Fruit fly (Drosophila melanogaster) whole organism, embryonic: ENCODE results near the gene CG7264.
A peak's percentile ranks its signal among the peaks of the same experiment; 100 is the strongest.

Source experiments
- Blimp-1 ChIP-seq: fragments of 200-800 bp; sonication (Bioruptor generic); optimal IDR thresholded peaks from 3 replicates; lab custom pipeline; 2018; ENCODE audit warnings: missing biosample characterization, missing genetic modification characterization, mild to moderate bottlenecking, moderate library complexity, missing genetic modification reagents
- CG10431 ChIP-seq: fragments of 200-800 bp; sonication (Bioruptor generic); optimal IDR thresholded peaks from 3 replicates; lab custom pipeline; 2018; ENCODE audit warnings: missing biosample characterization, mild to moderate bottlenecking, missing genetic modification characterization
- CG11560 ChIP-seq: fragments of 200-800 bp; sonication (Bioruptor generic); IDR thresholded peaks from 3 replicates; pipeline ENCODE4 v1.3.6; 2022; ENCODE audit warnings: missing biosample characterization, missing genetic modification characterization
- CG12155 ChIP-seq: fragments of 200-800 bp; sonication (Bioruptor generic); optimal IDR thresholded peaks from 3 replicates; lab custom pipeline; 2016; ENCODE audit warnings: missing biosample characterization, missing genetic modification characterization
- CG15073 ChIP-seq: fragments of 200-800 bp; sonication (Bioruptor generic); optimal IDR thresholded peaks from 2 replicates; lab custom pipeline; 2016; ENCODE audit warnings: missing biosample characterization, missing genetic modification characterization
- CG15479 ChIP-seq: fragments of 200-800 bp; sonication (Bioruptor generic); optimal IDR thresholded peaks from 3 replicates; lab custom pipeline; 2019; ENCODE audit warnings: missing biosample characterization, mild to moderate bottlenecking, missing genetic modification characterization, moderate library complexity
- CG1832 ChIP-seq: fragments of 200-800 bp; sonication (Bioruptor generic); optimal IDR thresholded peaks from 2 replicates; lab custom pipeline; 2017; ENCODE audit warnings: missing biosample characterization, mild to moderate bottlenecking, missing genetic modification characterization, inconsistent platforms
- CG30431 ChIP-seq: fragments of 200-800 bp; sonication (Bioruptor generic); optimal IDR thresholded peaks from 2 replicates; lab custom pipeline; 2017; ENCODE audit warnings: missing biosample characterization, missing genetic modification characterization
- CG3281 ChIP-seq: fragments of 200-800 bp; sonication (Bioruptor generic); optimal IDR thresholded peaks from 3 replicates; lab custom pipeline; 2017; ENCODE audit warnings: missing biosample characterization, mild to moderate bottlenecking, missing genetic modification characterization
- CG3407 ChIP-seq: fragments of 200-800 bp; sonication (Bioruptor generic); optimal IDR thresholded peaks from 2 replicates; lab custom pipeline; 2018; ENCODE audit warnings: missing biosample characterization, mild to moderate bottlenecking, missing genetic modification characterization
- CG4730 ChIP-seq: fragments of 200-800 bp; sonication (Bioruptor generic); IDR thresholded peaks from 2 replicates; pipeline ENCODE4 v1.3.6; 2022; ENCODE audit warnings: missing biosample characterization, missing genetic modification characterization
- CG4820 ChIP-seq: fragments of 200-800 bp; sonication (Bioruptor generic); optimal IDR thresholded peaks from 3 replicates; lab custom pipeline; 2016; ENCODE audit warnings: missing biosample characterization, missing genetic modification characterization
- CG6683 ChIP-seq: fragments of 200-800 bp; sonication (Bioruptor generic); optimal IDR thresholded peaks from 2 replicates; lab custom pipeline; 2017; ENCODE audit warnings: missing biosample characterization, mild to moderate bottlenecking, missing genetic modification characterization, missing genetic modification reagents
- CG7745 ChIP-seq: fragments of 200-800 bp; sonication (Bioruptor generic); optimal IDR thresholded peaks from 2 replicates; lab custom pipeline; 2018; ENCODE audit warnings: missing biosample characterization, mild to moderate bottlenecking, missing genetic modification characterization, moderate library complexity
- CG8089 ChIP-seq: fragments of 200-800 bp; sonication (Bioruptor generic); optimal IDR thresholded peaks from 3 replicates; lab custom pipeline; 2016; ENCODE audit warnings: missing biosample characterization, missing genetic modification characterization
- CG8290 ChIP-seq, 3 experiments: fragments of 200-800 bp; sonication (Bioruptor generic); optimal IDR thresholded peaks; 2 replicates each; lab custom pipeline; 2016 to 2019; ENCODE audit warnings: missing biosample characterization in 3 of 3, missing genetic modification characterization in 3 of 3, mild to moderate bottlenecking in 2 of 3, moderate library complexity in 1 of 3
- CG9437 ChIP-seq: fragments of 200-800 bp; sonication (Bioruptor generic); optimal IDR thresholded peaks from 2 replicates; lab custom pipeline; 2018; ENCODE audit warnings: missing biosample characterization, mild to moderate bottlenecking, missing genetic modification characterization
- Dad ChIP-seq: fragments of 200-800 bp; sonication (Bioruptor generic); optimal IDR thresholded peaks from 3 replicates; lab custom pipeline; 2016; ENCODE audit warnings: missing biosample characterization, missing genetic modification characterization
- Dek ChIP-seq: fragments of 200-800 bp; sonication (Bioruptor generic); optimal IDR thresholded peaks from 3 replicates; lab custom pipeline; 2019; ENCODE audit warnings: missing biosample characterization, mild to moderate bottlenecking, missing genetic modification characterization, moderate library complexity
- Elba2 ChIP-seq: fragments of 200-800 bp; sonication (Bioruptor generic); optimal IDR thresholded peaks from 3 replicates; lab custom pipeline; 2016; ENCODE audit warnings: missing biosample characterization, missing genetic modification characterization
- Fer1 ChIP-seq: fragments of 200-800 bp; sonication (Bioruptor generic); optimal IDR thresholded peaks from 2 replicates; lab custom pipeline; 2017; ENCODE audit warnings: missing biosample characterization, mild to moderate bottlenecking, missing genetic modification characterization
- HLH3B ChIP-seq: fragments of 200-800 bp; sonication (Bioruptor generic); IDR thresholded peaks from 2 replicates; pipeline ENCODE4 v1.3.6; 2022; ENCODE audit warnings: missing biosample characterization, missing genetic modification characterization
- Hand ChIP-seq: fragments of 200-800 bp; sonication (Bioruptor generic); optimal IDR thresholded peaks from 2 replicates; lab custom pipeline; 2017; ENCODE audit warnings: mild to moderate bottlenecking, missing biosample characterization, missing genetic modification reagents, missing genetic modification characterization
- Hr51 ChIP-seq, 2 experiments: fragments of 200-800 bp; sonication (Bioruptor generic); optimal IDR thresholded peaks; 2 replicates in 1 of 2; 3 replicates in 1 of 2; lab custom pipeline; 2016 to 2018; ENCODE audit warnings: missing biosample characterization in 2 of 2, missing genetic modification characterization in 2 of 2, mild to moderate bottlenecking in 1 of 2, moderate library complexity in 1 of 2
- Lpt ChIP-seq: fragments of >200 bp; optimal IDR thresholded peaks from 2 replicates; lab custom pipeline; 2018; ENCODE audit warnings: missing biosample characterization, missing genetic modification characterization
- Mad ChIP-seq: fragments of 200-800 bp; sonication (Bioruptor generic); optimal IDR thresholded peaks from 2 replicates; lab custom pipeline; 2016; ENCODE audit warnings: missing biosample characterization, missing genetic modification characterization
- Mes4 ChIP-seq: fragments of 200-800 bp; sonication (Bioruptor generic); optimal IDR thresholded peaks from 2 replicates; lab custom pipeline; 2016; ENCODE audit warnings: missing biosample characterization, missing genetic modification characterization
- NK7.1 ChIP-seq: fragments of 200-800 bp; sonication (Bioruptor generic); optimal IDR thresholded peaks from 3 replicates; lab custom pipeline; 2016; ENCODE audit warnings: missing biosample characterization, missing genetic modification characterization
- Nf-YC ChIP-seq: fragments of 200-800 bp; optimal IDR thresholded peaks from 3 replicates; lab custom pipeline; 2019; ENCODE audit warnings: missing biosample characterization, mild to moderate bottlenecking, missing genetic modification characterization, moderate library complexity
- Poxn ChIP-seq: fragments of 200-800 bp; sonication (Bioruptor generic); IDR thresholded peaks from 2 replicates; pipeline ENCODE4 v1.3.6; 2022; ENCODE audit warnings: missing biosample characterization, missing genetic modification characterization
- Ptx1 ChIP-seq: fragments of 200-800 bp; sonication (Bioruptor generic); IDR thresholded peaks from 2 replicates; pipeline ENCODE4 v1.3.6; 2022; ENCODE audit warnings: missing biosample characterization, missing genetic modification characterization
- Taf1 ChIP-seq: fragments of 200-800 bp; sonication (Bioruptor generic); IDR thresholded peaks from 2 replicates; pipeline ENCODE4 v1.3.6; 2022; ENCODE audit warnings: missing biosample characterization, missing genetic modification characterization
- Xbp1 ChIP-seq: fragments of 200-800 bp; sonication (Bioruptor generic); optimal IDR thresholded peaks from 3 replicates; lab custom pipeline; 2016; ENCODE audit warnings: missing biosample characterization, mild to moderate bottlenecking, missing genetic modification characterization
- ab ChIP-seq: fragments of 200-800 bp; sonication (Bioruptor generic); optimal IDR thresholded peaks from 2 replicates; lab custom pipeline; 2016; ENCODE audit warnings: missing biosample characterization, missing genetic modification characterization
- ash1 ChIP-seq: fragments of 200-800 bp; sonication (Bioruptor generic); optimal IDR thresholded peaks from 2 replicates; lab custom pipeline; 2018; ENCODE audit warnings: missing biosample characterization, mild to moderate bottlenecking, missing genetic modification characterization
- bbx ChIP-seq: fragments of 200-800 bp; sonication (Bioruptor generic); IDR thresholded peaks from 2 replicates; pipeline ENCODE4 v1.3.6; 2022; ENCODE audit warnings: missing biosample characterization, missing genetic modification characterization; ENCODE audit not compliant: partially characterized antibody
- cg ChIP-seq: fragments of 200-800 bp; sonication (Bioruptor generic); optimal IDR thresholded peaks from 3 replicates; lab custom pipeline; 2019; ENCODE audit warnings: missing biosample characterization, mild to moderate bottlenecking, missing genetic modification characterization, moderate library complexity
- cwo ChIP-seq: fragments of 200-800 bp; sonication (Bioruptor generic); optimal IDR thresholded peaks from 3 replicates; lab custom pipeline; 2017; ENCODE audit warnings: missing biosample characterization, missing genetic modification characterization, mild to moderate bottlenecking, moderate library complexity, missing genetic modification reagents
- dati ChIP-seq: fragments of 200-800 bp; sonication (Bioruptor generic); IDR thresholded peaks from 2 replicates; pipeline ENCODE4 v1.3.6; 2022; ENCODE audit warnings: missing biosample characterization, missing genetic modification characterization
- grau ChIP-seq: fragments of 200-800 bp; optimal IDR thresholded peaks from 3 replicates; lab custom pipeline; 2019; ENCODE audit warnings: missing biosample characterization, mild to moderate bottlenecking, missing genetic modification characterization, moderate library complexity
- gt ChIP-seq: fragments of 200-800 bp; sonication (Bioruptor generic); IDR thresholded peaks from 2 replicates; pipeline ENCODE4 v1.3.6; 2022; ENCODE audit warnings: missing biosample characterization, missing genetic modification characterization
- h ChIP-seq: fragments of >200 bp; optimal IDR thresholded peaks from 2 replicates; lab custom pipeline; 2017
- hkb ChIP-seq, 2 experiments: fragments of 200-800 bp in 1 of 2; fragments of >200 bp in 1 of 2; sonication (Bioruptor generic) in 1 of 2; IDR thresholded peaks in 1 of 2; optimal IDR thresholded peaks in 1 of 2; 2 replicates each; pipeline versions ENCODE4 v1.3.6 to Lab custom; 2017 to 2022; ENCODE audit warnings: missing biosample characterization in 1 of 2, missing genetic modification characterization in 1 of 2
- insv ChIP-seq, 2 experiments: fragments of 200-800 bp; sonication (Bioruptor generic); optimal IDR thresholded peaks; 3 replicates each; lab custom pipeline; 2016 to 2018; ENCODE audit warnings: missing biosample characterization in 2 of 2, missing genetic modification characterization in 2 of 2
- nerfin-2 ChIP-seq: fragments of 200-800 bp; sonication (Bioruptor generic); IDR thresholded peaks from 2 replicates; pipeline ENCODE4 v1.3.6; 2022; ENCODE audit warnings: missing biosample characterization, missing genetic modification characterization; ENCODE audit not compliant: partially characterized antibody
- org-1 ChIP-seq: fragments of 200-800 bp; sonication (Bioruptor generic); optimal IDR thresholded peaks from 2 replicates; lab custom pipeline; 2017; ENCODE audit warnings: missing biosample characterization, missing genetic modification characterization
- sc ChIP-seq, 3 experiments: fragments of >200 bp in 2 of 3; fragments of 200-800 bp in 1 of 3; sonication (Bioruptor generic) in 1 of 3; optimal IDR thresholded peaks; 2 replicates in 2 of 3; 3 replicates in 1 of 3; lab custom pipeline; 2017; ENCODE audit warnings: mild to moderate bottlenecking in 1 of 3, missing biosample characterization in 1 of 3, missing genetic modification characterization in 1 of 3, missing genetic modification reagents in 1 of 3
- sob ChIP-seq: fragments of 200-800 bp; sonication (Bioruptor generic); IDR thresholded peaks from 2 replicates; pipeline ENCODE4 v1.3.6; 2022; ENCODE audit warnings: missing biosample characterization, missing genetic modification characterization
- unc-4 ChIP-seq: fragments of 200-800 bp; sonication (Bioruptor generic); IDR thresholded peaks from 2 replicates; pipeline ENCODE4 v1.3.6; 2022; ENCODE audit warnings: missing biosample characterization, missing genetic modification characterization; ENCODE audit not compliant: partially characterized antibody
- zen2 ChIP-seq: fragments of 200-800 bp; sonication (Bioruptor generic); IDR thresholded peaks from 3 replicates; pipeline ENCODE4 v1.3.6; 2022; ENCODE audit warnings: missing biosample characterization, missing genetic modification characterization; ENCODE audit not compliant: partially characterized antibody

CG7264 gene

DNA sequence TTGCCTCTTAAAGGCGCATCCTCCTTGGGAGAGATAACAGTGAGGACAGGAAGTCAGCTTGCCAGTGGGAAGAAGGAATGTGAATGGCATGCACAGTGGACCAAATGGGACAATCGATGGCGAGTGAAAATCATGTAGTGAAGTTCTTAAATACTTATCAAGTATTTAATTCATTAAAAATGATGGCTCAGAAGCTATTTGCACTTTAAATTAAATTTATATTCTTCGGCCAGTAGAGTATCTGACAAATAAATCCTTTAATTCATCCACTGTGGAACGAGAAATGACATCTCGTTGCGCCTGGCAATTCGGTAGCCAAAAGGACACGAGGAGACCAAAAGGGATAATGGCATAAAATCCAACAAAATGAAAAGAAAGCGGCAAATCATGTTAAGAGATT lies 40.5 kb downstream of the CG7264 start (continued):
- TF ChIP-seq Elba2 (GFP tag; lab: Kevin White, UChicago) (no peak), Lpt (GFP tag; lab: Kevin White, UChicago) (no peak), h (lab: Kevin White, UChicago) (no peak), CG4730 (GFP tag; lab: Robert Waterston, UW) (no peak), CG3407 (GFP tag; lab: Kevin White, UChicago) (no peak), CG30431 (GFP tag; lab: Kevin White, UChicago) (no peak), CG15479 (GFP tag; lab: Kevin White, UChicago) (no peak), Ptx1 (no peak), org-1 (GFP tag; lab: Kevin White, UChicago) (no peak), zen2 (GFP tag; lab: Robert Waterston, UW) (no peak), Xbp1 (GFP tag; lab: Kevin White, UChicago) (no peak), Poxn (GFP tag; lab: Robert Waterston, UW) (no peak), CG3281 (GFP tag; lab: Kevin White, UChicago) (peak; percentile 2), nerfin-2 (no peak), Hand (GFP tag; lab: Kevin White, UChicago) (peak; percentile 39), CG7745 (no peak), Dad (GFP tag; lab: Kevin White, UChicago) (no peak), CG8290 (GFP tag; optimal IDR thresholded peaks at IDR 0.05; lab: Kevin White, UChicago) (no peak), CG8290 (tag; optimal IDR thresholded peaks at IDR 0.05; lab: Kevin White, UChicago) (peak in 1 of 2 experiments; percentile 42), cwo (GFP tag; lab: Kevin White, UChicago) (peak; percentile 16), CG6683 (GFP tag; lab: Kevin White, UChicago) (no peak), sob (GFP tag; lab: Robert Waterston, UW) (no peak), Mad (GFP tag; lab: Kevin White, UChicago) (no peak), CG11560 (no peak), Dek (no peak), CG8089 (no peak), HLH3B (GFP tag; lab: Robert Waterston, UW) (no peak), CG4820 (no peak), Blimp-1 (GFP tag; lab: Kevin White, UChicago) (no peak), hkb (optimal IDR thresholded peaks at IDR 0.05; lab: Kevin White, UChicago) (no peak), hkb (GFP tag; IDR thresholded peaks at IDR 0.05; lab: Robert Waterston, UW) (no peak), Nf-YC (no peak), bbx (GFP tag; lab: Robert Waterston, UW) (no peak), Taf1 (GFP tag; lab: Robert Waterston, UW) (no peak), ash1 (GFP tag; lab: Kevin White, UChicago) (no peak), sc (optimal IDR thresholded peaks at IDR 0.05; lab: Kevin White, UChicago) (no peak), sc (GFP tag; optimal IDR thresholded peaks at IDR 0.05; lab: Kevin White, UChicago) (no peak), Hr51 (GFP tag; optimal IDR thresholded peaks at IDR 0.05; lab: Kevin White, UChicago) (peak in 1 of 2 experiments; percentile 25), CG10431 (GFP tag; lab: Kevin White, UChicago) (no peak), CG9437 (no peak), grau (tag; lab: Kevin White, UChicago) (peak; percentile 24), NK7.1 (no peak), ab (GFP tag; lab: Kevin White, UChicago) (no peak), insv (GFP tag; optimal IDR thresholded peaks at IDR 0.05; lab: Kevin White, UChicago) (no peak), gt (no peak), unc-4 (GFP tag; lab: Robert Waterston, UW) (no peak), Fer1 (GFP tag; lab: Kevin White, UChicago) (peak; percentile 36), cg (GFP tag; lab: Kevin White, UChicago) (no peak), dati (GFP tag; lab: Robert Waterston, UW) (no peak), CG12155 (no peak), Mes4 (GFP tag; lab: Kevin White, UChicago) (no peak), CG15073 (GFP tag; lab: Kevin White, UChicago) (no peak), CG1832 (GFP tag; lab: Kevin White, UChicago) (no peak)
